Fruit fly (Drosophila melanogaster) whole organism, larva: Measurements from ENCODE around the gene pic.
A peak's percentile ranks its signal among the peaks of the same experiment; 100 is the strongest.

Experiments used
- noc ChIP-seq: fragments of 200-800 bp; sonication (Bioruptor generic); optimal IDR thresholded peaks from 3 replicates; lab custom pipeline; 2019; ENCODE audit warnings: missing biosample characterization, mild to moderate bottlenecking, missing genetic modification characterization, moderate library complexity

Gene pic

DNA sequence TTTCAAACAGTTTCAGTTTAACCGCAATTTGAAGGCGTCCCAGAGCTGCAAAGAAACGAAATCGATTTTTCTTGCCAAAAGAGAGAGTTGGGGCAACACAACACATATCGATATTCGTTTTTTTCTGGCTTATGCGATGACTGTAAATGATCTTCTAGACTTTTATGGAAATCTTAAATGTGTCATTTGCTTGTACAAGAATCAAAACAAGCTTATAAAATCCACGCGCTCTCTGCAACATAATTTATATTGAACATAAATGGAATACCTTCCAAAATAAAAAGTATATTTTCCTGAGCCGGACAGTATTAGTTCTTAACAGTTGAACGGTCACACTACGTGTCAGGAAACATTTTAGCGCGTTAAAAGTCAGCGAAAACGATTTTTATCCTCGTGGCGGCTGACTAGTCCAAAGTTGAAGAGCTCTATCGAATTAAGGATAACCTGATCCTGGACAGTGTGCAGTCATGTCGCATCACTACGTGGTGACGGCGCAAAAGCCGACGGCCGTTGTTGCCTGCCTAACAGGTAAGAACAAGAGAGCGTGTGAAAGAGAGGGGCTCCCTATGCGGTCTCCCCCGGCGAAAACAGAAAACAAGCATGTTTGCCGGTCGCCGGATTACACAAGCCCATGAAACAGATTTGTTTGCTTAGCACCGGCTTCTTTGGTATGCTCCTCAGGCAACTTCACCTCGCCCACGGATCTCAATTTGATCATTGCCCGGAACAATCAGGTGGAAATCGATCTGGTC is at the start of gene pic:
pic (plus strand) TSS at position 304 of the 752 bp plus-strand sequence.
- TF ChIP-seq noc, result no peak

DNA sequence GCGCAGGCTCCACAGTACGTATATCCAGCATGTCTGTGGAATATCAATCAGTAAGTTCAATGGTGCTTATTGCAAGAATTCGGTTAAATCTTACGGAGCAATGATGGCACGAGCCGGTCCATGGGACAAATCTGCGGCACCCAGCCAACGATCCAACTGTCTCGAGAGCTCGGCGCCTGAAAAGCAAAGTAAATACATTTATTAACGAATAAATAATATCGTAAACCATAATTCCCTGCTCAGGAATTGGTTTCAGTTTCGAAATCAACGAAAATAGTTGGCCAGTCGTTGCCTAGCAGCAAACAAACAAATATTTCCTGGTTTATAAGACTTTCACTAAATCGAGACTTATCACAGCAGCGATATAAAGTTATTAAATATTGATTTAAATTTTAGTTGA is 42.5 kb upstream of the pic start, which contains the start of gene CG11656:
CG11656 (plus strand) TSS at position 301 of the 400 bp plus-strand sequence.
- TF ChIP-seq noc, result no peak

DNA sequence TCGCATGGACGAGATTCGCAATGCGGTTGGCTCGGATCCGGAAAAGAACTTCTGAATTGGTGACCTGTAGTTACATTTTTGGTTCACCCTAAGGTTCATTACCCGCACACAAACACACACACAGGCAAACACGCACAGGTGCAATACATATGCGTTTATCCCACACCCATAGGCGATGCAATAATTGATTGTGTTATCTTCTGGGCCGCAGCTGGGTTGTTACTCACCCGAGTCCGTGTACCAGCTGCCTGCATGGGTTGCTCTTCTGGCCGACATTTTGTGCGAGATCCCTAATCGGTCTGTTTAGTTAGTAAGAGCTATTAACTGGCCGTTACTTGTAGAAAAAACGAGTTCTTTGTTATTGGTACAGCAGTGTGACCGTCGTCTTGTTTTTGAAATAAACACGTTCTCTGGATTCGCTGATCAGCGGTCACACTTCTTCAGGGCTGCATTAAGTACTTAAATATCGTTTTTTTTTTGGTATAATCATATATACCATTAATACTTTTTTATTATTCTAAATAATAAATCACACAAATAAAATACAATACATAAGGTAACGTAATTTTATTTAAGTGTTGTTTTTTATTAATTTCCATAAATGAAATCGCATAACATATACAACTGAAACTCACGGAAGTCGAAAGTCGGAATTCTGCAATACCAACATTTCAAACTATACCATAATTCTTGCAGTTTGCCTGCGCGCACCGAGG is 41.0 kb upstream of the pic start, which contains the start of gene CG8031:
CG8031 (minus strand) TSS at position 406 of the 716 bp plus-strand sequence.
- TF ChIP-seq noc, result no peak

DNA sequence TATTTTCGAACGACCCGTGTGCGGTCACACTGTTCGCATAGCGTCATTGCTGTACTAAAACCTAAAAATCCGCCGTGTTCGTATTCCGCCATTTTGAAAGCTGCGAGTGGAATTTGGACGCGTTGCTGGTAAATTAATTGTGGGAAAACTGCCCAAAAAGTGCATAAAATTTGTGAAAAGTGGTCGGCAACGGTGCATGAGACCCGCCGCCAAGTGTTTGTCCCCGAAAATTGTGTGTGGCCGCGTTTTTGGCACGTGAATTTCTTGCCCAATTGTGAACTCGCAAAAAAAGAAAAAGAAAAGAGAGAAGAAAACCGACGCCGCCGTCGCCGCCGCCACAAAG is 40.5 kb upstream of the pic start, which contains the start of gene CtBP:
CtBP (plus strand) TSS at position 29 of the 343 bp plus-strand sequence.
- TF ChIP-seq noc, result no peak

DNA sequence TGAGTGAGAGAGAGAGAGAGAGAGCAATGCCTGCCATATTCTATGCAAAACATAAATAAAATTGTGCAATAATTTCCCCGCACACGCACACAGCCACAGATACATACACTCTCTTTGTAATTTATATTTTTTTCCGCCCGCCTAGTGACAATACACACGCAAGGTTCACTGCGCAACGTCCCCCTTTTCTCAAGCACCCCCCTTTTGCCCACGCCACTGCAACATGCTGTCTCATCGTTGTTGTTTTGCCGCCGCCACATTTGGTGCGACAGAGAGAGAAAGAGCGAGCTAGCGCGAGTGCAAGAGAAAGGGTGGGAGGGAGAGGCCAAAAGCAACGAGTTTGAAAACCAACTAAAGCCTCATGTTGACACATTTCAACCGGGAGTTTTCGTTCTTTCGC is 39.7 kb upstream of the pic start:
- TF ChIP-seq noc, result peak; percentile 76

DNA sequence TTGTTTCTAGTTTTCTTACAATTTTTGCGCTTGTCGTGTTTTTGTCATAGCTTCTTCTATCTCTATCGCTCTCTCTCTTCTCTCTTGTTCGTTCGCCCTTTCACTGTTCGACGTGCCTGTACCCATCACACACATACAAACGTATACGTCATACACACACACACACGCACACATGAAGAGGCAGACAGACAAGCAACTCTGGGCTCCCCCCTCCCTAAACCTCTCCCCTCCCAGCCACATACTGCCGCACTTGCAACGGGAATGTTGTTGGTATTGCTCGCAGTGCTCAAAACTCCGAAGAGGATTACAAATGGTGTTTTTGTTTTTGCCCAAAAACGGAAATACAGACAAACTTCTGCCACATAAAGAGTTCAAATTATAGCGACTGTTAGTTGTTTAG is 39.1 kb upstream of the pic start:
- no peak for TF ChIP-seq noc

DNA sequence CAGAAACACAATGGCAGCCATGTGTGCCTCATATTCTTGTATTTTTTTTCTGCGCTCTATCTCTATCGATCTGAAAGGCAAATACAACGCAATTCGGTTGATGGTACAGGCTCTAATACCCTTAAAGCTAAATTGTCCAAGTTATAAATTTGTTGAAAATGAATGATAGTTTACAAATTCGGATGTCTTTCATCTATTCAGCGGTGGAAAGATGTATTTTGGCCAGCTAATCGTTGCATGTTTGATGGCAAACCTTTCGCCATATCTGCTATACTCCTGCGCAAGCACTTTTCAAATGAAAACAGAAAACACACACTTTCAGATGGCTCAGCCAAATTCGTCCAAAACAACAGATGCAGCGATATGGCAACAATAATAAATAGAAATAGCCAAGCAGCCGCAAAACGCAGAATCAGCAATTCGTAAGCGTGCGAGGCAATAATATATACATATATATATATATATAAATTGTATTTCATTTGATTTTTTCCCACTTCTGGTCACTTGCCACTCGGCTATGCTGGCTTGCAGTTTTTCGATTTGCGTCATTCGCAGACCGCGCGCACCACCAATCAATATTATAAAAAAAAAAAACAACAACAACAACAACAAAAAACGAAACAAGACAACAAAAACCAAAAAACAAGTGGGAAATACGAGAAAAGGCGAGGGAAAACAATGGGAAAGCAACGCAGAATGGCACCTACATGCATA is 37.7 kb upstream of the pic start:
- TF ChIP-seq noc, result peak; percentile 31

DNA sequence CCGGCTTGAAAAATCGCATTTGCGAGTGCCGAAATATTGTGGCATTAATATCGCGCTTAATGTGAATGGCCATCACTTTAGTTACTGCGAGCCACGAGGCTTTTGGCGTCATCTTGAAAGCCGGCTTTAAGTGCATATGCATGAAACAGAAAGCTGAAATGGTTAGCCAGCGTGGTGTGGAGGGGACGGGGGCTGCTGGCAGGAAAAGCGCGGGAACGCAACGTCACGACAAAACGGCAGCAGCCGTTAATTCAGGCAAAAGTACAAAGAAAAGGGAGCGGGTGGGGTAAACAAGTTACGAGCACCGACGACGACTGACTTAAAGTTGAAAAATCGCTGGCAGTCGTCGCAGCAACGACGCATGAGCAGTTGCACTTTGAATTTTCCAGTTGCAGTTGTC is 36.6 kb upstream of the pic start:
- no peak for TF ChIP-seq noc

DNA sequence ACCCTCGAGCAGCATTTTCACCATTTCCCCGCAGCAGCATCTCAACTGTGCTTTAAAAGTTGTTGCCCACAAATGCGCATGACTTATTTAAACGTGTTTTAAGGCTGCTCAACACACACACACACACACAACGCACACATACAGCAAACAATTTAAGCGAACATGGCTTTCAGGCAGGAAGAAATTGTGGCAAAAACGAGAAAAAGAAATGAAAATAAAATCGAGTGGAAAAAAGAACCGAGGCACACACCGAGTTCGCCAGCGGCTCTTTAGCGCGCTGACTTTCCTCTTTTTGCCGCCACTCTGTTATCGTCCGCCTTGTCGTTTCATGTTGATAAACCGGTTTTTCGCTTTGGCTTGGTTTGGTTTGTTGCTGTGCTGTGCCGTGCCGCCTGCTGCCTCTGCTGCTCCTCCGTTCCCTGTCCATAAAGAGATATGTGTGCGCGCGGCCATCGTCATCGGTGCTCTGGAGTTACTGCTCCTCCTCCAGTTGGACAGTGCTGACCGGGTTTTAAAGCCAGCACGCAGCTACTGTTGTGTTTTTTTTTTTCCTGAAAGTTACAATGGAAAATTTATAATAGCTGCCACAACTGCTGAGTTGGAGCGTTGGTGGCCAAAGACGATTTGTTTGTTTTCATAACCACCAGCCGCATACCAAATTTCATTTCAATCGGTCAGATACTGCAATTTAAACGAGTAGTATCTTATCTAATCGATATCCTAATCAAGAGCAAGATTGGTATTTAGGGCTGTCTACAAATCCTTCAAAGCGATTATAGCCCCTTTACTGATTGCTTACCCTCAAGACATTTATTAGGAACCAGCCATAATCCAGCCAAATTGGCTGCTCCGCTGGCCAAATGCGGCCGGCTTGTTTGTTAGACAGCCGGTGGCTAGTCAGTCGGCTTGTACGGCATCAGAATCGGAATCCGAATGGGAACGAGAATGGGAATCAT is 36.0 kb upstream of the pic start:
- peak; percentile 21 for TF ChIP-seq noc

DNA sequence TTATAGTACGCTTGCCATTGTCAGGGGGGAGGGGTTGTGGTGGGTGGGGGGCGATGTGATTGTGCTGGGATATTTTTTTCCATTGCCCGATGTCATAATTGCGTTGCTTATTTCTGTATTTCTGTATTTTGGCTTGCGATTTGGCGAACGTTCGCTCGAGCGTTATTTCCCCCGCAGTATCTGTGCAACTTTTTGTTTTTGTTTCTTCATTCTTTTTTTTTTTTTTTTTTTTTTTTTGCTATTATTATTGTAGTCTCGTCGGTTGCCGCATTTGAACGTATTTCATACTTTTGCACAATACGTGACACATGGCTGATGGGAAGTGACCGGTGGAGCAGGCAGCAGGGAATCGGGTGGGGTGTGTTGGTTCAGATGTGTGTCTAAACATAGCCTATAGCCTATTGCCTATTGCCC is 34.4 kb upstream of the pic start:
- no peak for TF ChIP-seq noc

DNA sequence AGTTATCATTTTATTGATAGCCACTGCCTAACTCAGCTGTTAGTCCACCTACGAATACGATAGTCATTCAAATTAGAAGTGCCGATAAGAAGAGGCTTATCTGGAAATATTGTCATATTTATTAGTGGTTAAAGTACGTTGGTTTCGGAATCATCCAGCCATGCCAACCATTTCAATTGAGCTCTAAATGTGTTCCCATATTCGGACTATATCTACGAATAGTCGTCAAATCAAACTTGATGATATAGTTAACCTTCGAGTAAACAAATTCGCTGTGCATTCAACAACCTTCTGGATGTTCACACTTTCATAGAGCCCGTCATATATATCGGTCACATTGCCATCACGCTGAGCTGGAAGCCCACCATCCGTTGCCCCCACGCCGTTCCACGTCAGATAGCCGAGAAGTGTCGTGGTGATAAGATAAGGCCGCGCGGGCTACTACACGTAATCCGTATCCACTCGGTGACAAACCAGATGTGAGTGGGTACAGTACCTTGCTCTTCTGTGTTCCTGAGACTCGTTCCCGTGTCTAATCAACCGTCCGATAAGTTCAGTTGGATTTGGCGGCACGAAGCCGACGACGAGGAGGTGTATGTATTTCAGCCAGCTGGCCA is 33.7 kb upstream of the pic start:
- TF ChIP-seq noc, result peak; percentile 45

DNA sequence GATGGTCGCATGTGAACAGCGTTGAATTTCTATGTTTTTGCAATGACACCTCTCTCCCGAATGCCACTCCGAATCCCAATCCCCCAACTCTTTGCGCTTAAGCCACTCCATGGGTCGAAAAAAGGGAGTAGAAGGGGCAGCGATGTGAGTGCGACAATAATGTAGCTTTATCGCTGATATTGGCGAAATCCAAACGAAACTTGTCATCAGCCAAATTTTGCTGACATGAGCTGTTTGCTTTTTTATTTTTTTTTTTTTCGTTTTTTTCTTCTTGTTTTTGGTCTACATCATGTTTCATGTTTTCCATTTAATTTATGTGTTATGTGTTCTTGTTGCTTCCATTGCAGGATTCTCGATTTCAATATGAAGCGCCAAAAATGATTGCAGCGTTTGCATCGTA is 33.0 kb upstream of the pic start:
- no peak for TF ChIP-seq noc

DNA sequence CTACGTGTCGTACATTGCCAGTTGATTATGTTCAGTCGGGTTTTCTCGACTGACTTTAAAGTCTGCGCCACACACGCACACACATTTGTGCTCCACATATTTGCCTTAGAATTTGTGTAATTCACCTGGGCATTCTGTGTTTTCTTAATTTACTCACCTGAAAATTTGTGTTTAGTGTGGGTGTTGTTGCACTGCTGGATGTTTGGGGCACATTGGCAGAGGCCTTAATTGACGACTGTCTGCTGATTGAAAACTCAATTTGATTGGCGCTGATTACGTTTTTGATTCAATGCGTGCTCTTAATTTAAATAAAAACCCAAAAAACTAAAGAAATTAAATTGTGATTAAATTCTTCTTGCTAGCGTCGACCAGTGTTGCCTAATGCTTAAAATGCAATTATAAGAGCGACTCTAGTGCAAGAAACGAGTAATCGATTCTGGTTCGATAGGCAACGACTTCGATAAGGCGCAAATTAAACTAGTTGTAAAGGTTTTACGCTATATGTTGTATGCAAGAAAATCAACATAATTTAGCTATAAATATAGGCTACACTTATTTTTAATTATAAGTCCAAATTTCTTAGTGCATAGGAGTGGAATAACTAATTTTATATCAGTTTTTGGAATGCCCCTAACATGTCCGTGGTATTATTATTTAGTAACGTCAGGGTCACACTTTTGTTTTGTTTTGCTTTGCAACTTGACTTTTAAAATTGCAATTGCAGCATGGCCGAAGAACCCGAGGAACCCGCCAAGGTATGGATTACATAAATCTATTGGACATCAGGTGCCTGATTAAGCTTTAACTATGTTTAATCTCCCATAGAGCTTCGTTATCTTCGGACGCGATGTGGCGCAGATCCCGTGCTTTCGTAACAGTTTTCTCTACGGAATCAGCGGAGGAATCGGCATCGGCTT is 21.5 kb upstream of the pic start, which contains the start of the genes CG46281 and CG46280:
CG46281 (minus strand) TSS at position 51 of the 917 bp plus-strand sequence.
CG46280 (minus strand) TSS at position 403 of the 917 bp plus-strand sequence.
- no peak for TF ChIP-seq noc

DNA sequence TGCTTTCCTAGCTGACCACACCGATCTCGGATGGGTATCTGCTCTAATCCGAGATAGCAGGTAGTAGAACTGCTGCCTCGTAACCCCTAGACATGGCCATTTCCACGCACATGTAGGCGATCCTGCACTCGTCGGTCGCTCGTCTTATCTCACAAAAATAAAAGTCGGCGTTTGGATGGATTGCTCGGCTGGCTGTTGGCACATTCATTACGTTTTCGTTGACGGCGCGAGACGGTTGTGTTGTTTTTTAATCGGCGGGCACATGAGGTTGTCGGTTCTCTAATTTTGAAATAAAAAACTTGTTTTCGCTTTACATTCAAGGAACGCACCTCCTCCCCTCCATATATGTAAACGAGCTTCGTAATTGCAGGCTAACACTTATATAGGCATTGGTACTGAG is 19.7 kb upstream of the pic start, which contains the start of gene ry:
ry (plus strand) TSS at position 206 of the 400 bp plus-strand sequence.
- no peak for TF ChIP-seq noc
